Worm (Caenorhabditis elegans): ENCODE measurements around the gene F41E6.7.

DNA sequence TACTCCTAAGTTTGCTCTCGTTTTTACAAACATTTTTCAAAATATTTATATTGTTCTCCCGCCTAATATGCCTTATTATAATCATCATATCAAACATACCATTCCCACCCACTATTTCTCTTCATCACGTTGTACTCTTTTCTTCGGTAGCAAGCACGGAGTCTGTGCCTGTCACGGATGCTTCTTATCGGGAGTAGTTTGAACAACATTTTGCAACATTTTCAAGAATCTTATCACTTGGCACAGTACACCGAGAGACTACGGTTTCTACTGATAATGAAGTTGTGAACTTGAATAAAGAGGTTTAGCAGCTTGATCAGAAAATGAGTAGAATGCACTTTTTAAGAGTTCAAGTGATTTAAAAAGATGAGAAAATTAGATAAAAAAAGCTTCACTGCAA, 49.2 kb upstream of the F41E6.7 start:
- peak; percentile 81 for TF ChIP-seq elt-2 (tag; optimal IDR thresholded peaks at IDR 0.05)
- TF ChIP-seq ceh-9 (tag; optimal IDR thresholded peaks at IDR 0.05): no peak
- no peak for TF ChIP-seq odd-2 (tag; optimal IDR thresholded peaks at IDR 0.05)
- TF ChIP-seq unc-3 (GFP tag; conservative IDR thresholded peaks at IDR 0.05): no peak
- no peak for TF ChIP-seq unc-3 (tag; optimal IDR thresholded peaks at IDR 0.05)
- no peak for TF ChIP-seq pat-9 (tag; optimal IDR thresholded peaks at IDR 0.05)
- TF ChIP-seq tbx-2 (tag; optimal IDR thresholded peaks at IDR 0.05): no peak
- TF ChIP-seq ceh-14 (tag; optimal IDR thresholded peaks at IDR 0.05): no peak
- TF ChIP-seq ceh-2 (tag; optimal IDR thresholded peaks at IDR 0.05): no peak
- TF ChIP-seq zip-5 (tag; optimal IDR thresholded peaks at IDR 0.05): no peak
- TF ChIP-seq ama-1 (optimal IDR thresholded peaks at IDR 0.05): no peak
- no peak for TF ChIP-seq dmd-4 (tag; optimal IDR thresholded peaks at IDR 0.05; ENCODE audit: borderline replicate concordance)
- no peak for TF ChIP-seq sox-4 (tag; optimal IDR thresholded peaks at IDR 0.05)

Measured in whole organism, late embryonic.